Fruit fly (Drosophila melanogaster) whole organism, embryonic: ENCODE results near the gene mRpL10.

Source experiments
- Awh ChIP-seq: fragments of 200-800 bp; sonication (Bioruptor generic); IDR thresholded peaks from 2 replicates; pipeline ENCODE4, ENCODE4 v1.3.6; 2022; ENCODE audit warnings: missing biosample characterization, missing genetic modification characterization
- CG1024 ChIP-seq: fragments of 200-800 bp; sonication (Bioruptor generic); IDR thresholded peaks from 2 replicates; pipeline ENCODE4 v1.3.6; 2022; ENCODE audit warnings: missing biosample characterization, missing genetic modification characterization
- CG14050 ChIP-seq: fragments of 200-800 bp; sonication (Bioruptor generic); IDR thresholded peaks from 3 replicates; pipeline ENCODE4 v1.3.6; 2022; ENCODE audit warnings: missing biosample characterization, missing genetic modification characterization
- CG3726 ChIP-seq: fragments of 200-800 bp; sonication (Bioruptor generic); IDR thresholded peaks from 3 replicates; pipeline ENCODE4, ENCODE4 v1.3.6; 2022; ENCODE audit warnings: missing biosample characterization, missing genetic modification characterization
- CG7987 ChIP-seq: fragments of 200-800 bp; sonication (Bioruptor generic); optimal IDR thresholded peaks from 2 replicates; lab custom pipeline; 2018; ENCODE audit warnings: missing biosample characterization, mild to moderate bottlenecking, missing genetic modification characterization, moderate library complexity
- Lpt ChIP-seq: fragments of >200 bp; optimal IDR thresholded peaks from 2 replicates; lab custom pipeline; 2018; ENCODE audit warnings: missing biosample characterization, missing genetic modification characterization
- cato ChIP-seq: fragments of 200-800 bp; sonication (Bioruptor generic); optimal IDR thresholded peaks from 2 replicates; lab custom pipeline; 2016; ENCODE audit warnings: missing biosample characterization, missing genetic modification characterization, borderline replicate concordance
- onecut ChIP-seq: fragments of 200-800 bp; sonication (Bioruptor generic); IDR thresholded peaks from 2 replicates; pipeline ENCODE4 v1.3.6; 2022; ENCODE audit warnings: missing biosample characterization, missing genetic modification characterization
- pb ChIP-seq: fragments of 200-800 bp; sonication (Bioruptor generic); optimal IDR thresholded peaks from 3 replicates; lab custom pipeline; 2016; ENCODE audit warnings: missing biosample characterization, missing genetic modification characterization
- tin ChIP-seq: fragments of 200-800 bp; sonication (Bioruptor generic); optimal IDR thresholded peaks from 3 replicates; lab custom pipeline; 2016; ENCODE audit warnings: missing biosample characterization, missing genetic modification characterization

DNA sequence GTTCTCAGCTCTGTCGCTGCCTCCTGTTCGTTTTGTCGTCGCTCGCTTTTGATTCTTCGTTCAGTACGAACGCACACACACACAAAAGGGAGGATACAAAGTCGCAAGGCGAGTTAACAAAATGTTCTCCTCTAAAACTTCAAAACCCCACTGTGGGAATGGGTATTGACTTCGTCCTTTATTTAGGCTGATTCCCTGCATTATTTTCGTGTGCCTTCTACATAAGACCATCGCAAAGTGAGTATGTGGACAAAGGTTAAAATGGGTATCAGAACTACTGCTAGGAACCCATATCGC, 21.8 kb downstream of the mRpL10 start:
- no peak for TF ChIP-seq CG7987 (GFP tag; lab: Kevin White, UChicago)
- TF ChIP-seq cato (GFP tag; lab: Kevin White, UChicago), result no peak
- no peak for TF ChIP-seq onecut
- TF ChIP-seq tin (GFP tag; lab: Kevin White, UChicago), result no peak
- no peak for TF ChIP-seq Awh (GFP tag; lab: Robert Waterston, UW)
- no peak for TF ChIP-seq Lpt (GFP tag; lab: Kevin White, UChicago)
- no peak for TF ChIP-seq CG14050 (GFP tag; lab: Robert Waterston, UW)
- no peak for TF ChIP-seq pb
- no peak for TF ChIP-seq CG3726 (GFP tag; lab: Robert Waterston, UW)
- no peak for TF ChIP-seq CG1024 (GFP tag; lab: Robert Waterston, UW)
